Worm (Caenorhabditis elegans) whole organism, L4 larva: ENCODE results near the gene F38B7.2.
A peak's percentile ranks its signal among the peaks of the same experiment; 100 is the strongest.

Experiments
- F10B5.3 ChIP-seq: sonication (generic microtip); optimal IDR thresholded peaks from 2 replicates; lab custom pipeline; 2016; ENCODE audit warnings: mild to moderate bottlenecking, missing genetic modification characterization, missing compliant biosample characterization
- F44E2.7 ChIP-seq: fragments of 200-800 bp; sonication (Bioruptor generic); IDR thresholded peaks from 2 replicates; pipeline ENCODE4 v2.1.2; 2022; ENCODE audit warnings: missing genetic modification characterization, missing compliant biosample characterization
- Y5F2A.4 ChIP-seq: fragments of 200-800 bp; sonication (Bioruptor generic); optimal IDR thresholded peaks from 2 replicates; lab custom pipeline; 2018; ENCODE audit warnings: mild to moderate bottlenecking, missing genetic modification characterization, missing compliant biosample characterization
- Y75B8A.6 ChIP-seq: fragments of 200-800 bp; sonication (Bioruptor generic); IDR thresholded peaks from 2 replicates; pipeline ENCODE4 v1.3.6; 2022; ENCODE audit warnings: missing genetic modification reagents, missing genetic modification characterization, missing compliant biosample characterization
- aly-2 ChIP-seq: sonication (generic microtip); optimal IDR thresholded peaks from 2 replicates; lab custom pipeline; 2018; ENCODE audit warnings: missing biosample characterization, missing genetic modification characterization
- arid-1 ChIP-seq: fragments of 200-800 bp; sonication (Bioruptor generic); conservative IDR thresholded peaks from 2 replicates; pipeline ENCODE4 v1.3.6; 2022; ENCODE audit warnings: missing genetic modification reagents, missing genetic modification characterization, missing compliant biosample characterization
- attf-4 ChIP-seq: sonication (generic microtip); optimal IDR thresholded peaks from 3 replicates; lab custom pipeline; 2017; ENCODE audit warnings: missing biosample characterization, missing genetic modification characterization
- ceh-28 ChIP-seq: fragments of 150-350 bp; optimal IDR thresholded peaks from 2 replicates; lab custom pipeline; 2014; ENCODE audit warnings: missing biosample characterization, missing genetic modification reagents, missing genetic modification characterization
- ceh-32 ChIP-seq: sonication (generic microtip); optimal IDR thresholded peaks from 2 replicates; lab custom pipeline; 2016; ENCODE audit warnings: mild to moderate bottlenecking, missing genetic modification characterization, missing compliant biosample characterization; ENCODE audit not compliant: poor library complexity
- ceh-44 ChIP-seq: fragments of 200-800 bp; sonication (Bioruptor generic); IDR thresholded peaks from 2 replicates; pipeline ENCODE4 v1.3.6; 2022; ENCODE audit warnings: missing genetic modification reagents, missing genetic modification characterization, missing compliant biosample characterization
- daf-12 ChIP-seq: fragments of 150-350 bp; optimal IDR thresholded peaks from 2 replicates; lab custom pipeline; 2014; ENCODE audit warnings: missing biosample characterization, missing genetic modification reagents, missing genetic modification characterization
- daf-16 ChIP-seq, 3 experiments: sonication (generic microtip); optimal IDR thresholded peaks; 2 replicates each; lab custom pipeline; 2016 to 2017; ENCODE audit warnings: missing genetic modification characterization in 3 of 3, missing genetic modification reagents in 3 of 3, mild to moderate bottlenecking in 2 of 3, missing compliant biosample characterization in 2 of 3, missing biosample characterization in 1 of 3, moderate library complexity in 1 of 3
- dmd-6 ChIP-seq: fragments of 200-800 bp; sonication (Bioruptor generic); IDR thresholded peaks from 2 replicates; pipeline ENCODE4 v1.3.6; 2022; ENCODE audit warnings: missing genetic modification reagents, missing genetic modification characterization, missing compliant biosample characterization
- duxl-1 ChIP-seq: sonication (generic microtip); optimal IDR thresholded peaks from 2 replicates; lab custom pipeline; 2016; ENCODE audit warnings: mild to moderate bottlenecking, missing genetic modification characterization, moderate library complexity, missing compliant biosample characterization; ENCODE audit not compliant: poor library complexity
- hif-1 ChIP-seq, 2 experiments: sonication (generic microtip); optimal IDR thresholded peaks; 2 replicates each; lab custom pipeline; 2016 to 2017; ENCODE audit warnings: missing compliant biosample characterization in 2 of 2, missing genetic modification characterization in 2 of 2, missing genetic modification reagents in 2 of 2, missing genotype in 2 of 2, mild to moderate bottlenecking in 1 of 2
- hlh-11 ChIP-seq: fragments of 200-800 bp; sonication (Bioruptor generic); optimal IDR thresholded peaks from 2 replicates; lab custom pipeline; 2018; ENCODE audit warnings: mild to moderate bottlenecking, missing genetic modification characterization, missing compliant biosample characterization
- lin-39 ChIP-seq: fragments of 150-350 bp; optimal IDR thresholded peaks from 2 replicates; lab custom pipeline; 2014; ENCODE audit warnings: missing biosample characterization, missing genetic modification reagents, missing genetic modification characterization
- lsy-2 ChIP-seq, 2 experiments: fragments of 150-350 bp in 1 of 2; sonication (generic microtip) in 1 of 2; optimal IDR thresholded peaks; 2 replicates each; lab custom pipeline; 2014 to 2017; ENCODE audit warnings: missing biosample characterization in 2 of 2, missing genetic modification characterization in 2 of 2
- madf-9 ChIP-seq: fragments of 200-800 bp; sonication (Bioruptor generic); conservative IDR thresholded peaks from 2 replicates; pipeline ENCODE4 v1.3.6; 2022; ENCODE audit warnings: missing genetic modification reagents, missing genetic modification characterization, missing compliant biosample characterization
- mdl-1 ChIP-seq, 2 experiments: fragments of 150-350 bp in 1 of 2; sonication (generic microtip) in 1 of 2; optimal IDR thresholded peaks; 2 replicates each; lab custom pipeline; 2014 to 2017; ENCODE audit warnings: missing biosample characterization in 2 of 2, missing genetic modification characterization in 2 of 2
- mxl-2 ChIP-seq: fragments of 200-800 bp; sonication (Bioruptor generic); conservative IDR thresholded peaks from 2 replicates; pipeline ENCODE4 v1.3.6; 2022; ENCODE audit warnings: missing genetic modification reagents, missing genetic modification characterization, missing compliant biosample characterization
- mxl-3 ChIP-seq: fragments of 200-800 bp; sonication (Bioruptor generic); optimal IDR thresholded peaks from 2 replicates; lab custom pipeline; 2018; ENCODE audit warnings: mild to moderate bottlenecking, missing genetic modification characterization, missing compliant biosample characterization
- nhr-102 ChIP-seq: sonication (generic microtip); optimal IDR thresholded peaks from 2 replicates; lab custom pipeline; 2016; ENCODE audit warnings: mild to moderate bottlenecking, missing genetic modification characterization, moderate library complexity, missing compliant biosample characterization
- nhr-11 ChIP-seq: fragments of 150-350 bp; optimal IDR thresholded peaks from 2 replicates; lab custom pipeline; 2014; ENCODE audit warnings: missing biosample characterization, missing genetic modification characterization
- nhr-237 ChIP-seq: sonication (generic microtip); optimal IDR thresholded peaks from 2 replicates; lab custom pipeline; 2017; ENCODE audit warnings: missing biosample characterization, missing genetic modification characterization
- nhr-28 ChIP-seq: fragments of 150-350 bp; optimal IDR thresholded peaks from 2 replicates; lab custom pipeline; 2014; ENCODE audit warnings: missing biosample characterization, missing genetic modification characterization
- nhr-48 ChIP-seq: sonication (generic microtip); optimal IDR thresholded peaks from 2 replicates; lab custom pipeline; 2016; ENCODE audit warnings: mild to moderate bottlenecking, missing genetic modification characterization, missing compliant biosample characterization
- php-3 ChIP-seq: fragments of 200-800 bp; sonication (Bioruptor generic); IDR thresholded peaks from 2 replicates; pipeline ENCODE4 v1.3.6; 2022; ENCODE audit warnings: missing genetic modification reagents, missing genetic modification characterization, missing compliant biosample characterization
- rbr-2 ChIP-seq: sonication (generic microtip); optimal IDR thresholded peaks from 2 replicates; lab custom pipeline; 2016; ENCODE audit warnings: missing genotype, missing genetic modification characterization, missing compliant biosample characterization
- saeg-2 ChIP-seq: fragments of 200-800 bp; sonication (Bioruptor generic); IDR thresholded peaks from 2 replicates; pipeline ENCODE4 v1.3.6; 2022; ENCODE audit warnings: missing genetic modification reagents, missing genetic modification characterization, missing compliant biosample characterization
- vab-7 ChIP-seq: fragments of 200-800 bp; sonication (Bioruptor generic); IDR thresholded peaks from 2 replicates; pipeline ENCODE4 v1.3.6; 2022; ENCODE audit warnings: missing genetic modification reagents, missing genetic modification characterization, missing compliant biosample characterization
- zip-11 ChIP-seq: fragments of 200-800 bp; sonication (Bioruptor generic); IDR thresholded peaks from 2 replicates; pipeline ENCODE4 v1.3.6; 2022; ENCODE audit warnings: missing genetic modification characterization, missing compliant biosample characterization
- ztf-11 ChIP-seq: fragments of 150-350 bp; optimal IDR thresholded peaks from 2 replicates; lab custom pipeline; 2014; ENCODE audit warnings: missing biosample characterization, missing genetic modification characterization

F38B7.2 gene

DNA sequence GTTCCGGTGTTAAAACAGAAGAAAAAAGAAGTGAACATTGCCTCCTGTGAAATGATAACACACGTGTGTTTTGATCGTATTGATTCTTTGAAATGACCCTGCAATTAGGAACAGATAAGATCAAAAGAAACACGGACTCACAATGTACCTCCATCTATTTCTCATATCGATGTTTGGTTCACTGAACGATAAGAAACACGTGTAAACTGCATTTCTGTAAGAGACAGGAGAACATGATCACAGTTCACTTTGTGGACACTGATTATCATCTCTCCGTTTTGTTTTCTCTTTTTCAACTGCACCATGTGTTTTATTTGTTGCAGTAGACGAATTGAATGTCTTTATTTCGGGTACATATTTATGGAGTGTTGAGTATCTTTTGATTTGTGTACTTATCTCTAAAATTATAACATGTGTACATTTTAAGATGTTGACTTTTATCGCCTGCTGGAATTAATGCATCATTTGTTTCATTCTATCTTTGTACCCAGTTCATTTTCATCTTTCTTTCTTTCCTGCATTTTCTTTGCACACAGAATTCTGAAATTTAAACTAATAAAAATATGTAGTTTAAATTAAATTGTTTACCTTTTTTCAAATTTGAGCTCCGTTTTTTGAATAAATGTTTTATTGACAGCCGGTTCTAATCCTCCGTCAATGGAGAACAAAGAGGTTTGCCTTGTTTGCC lies 29.2 kb downstream of the F38B7.2 start, which contains the start of the genes H12C20.7 and nhr-68 (continued):
- TF ChIP-seq rbr-2 (tag; lab: Kevin White, UChicago), result peak; percentile 38
- TF ChIP-seq ceh-28 (tag; lab: Kevin White, UChicago), result no peak
- TF ChIP-seq zip-11 (GFP tag; lab: Robert Waterston, UW), result no peak
- TF ChIP-seq hlh-11 (tag; lab: Kevin White, UChicago), result peak; percentile 99
- peak; percentile 97 for TF ChIP-seq php-3 (GFP tag; lab: Robert Waterston, UW)
- no peak for TF ChIP-seq Y5F2A.4 (GFP tag; lab: Kevin White, UChicago)
- no peak for TF ChIP-seq ceh-32
- peak; percentile 56; the same call in 1 of the 2 replicates for TF ChIP-seq madf-9 (GFP tag; lab: Robert Waterston, UW)

DNA sequence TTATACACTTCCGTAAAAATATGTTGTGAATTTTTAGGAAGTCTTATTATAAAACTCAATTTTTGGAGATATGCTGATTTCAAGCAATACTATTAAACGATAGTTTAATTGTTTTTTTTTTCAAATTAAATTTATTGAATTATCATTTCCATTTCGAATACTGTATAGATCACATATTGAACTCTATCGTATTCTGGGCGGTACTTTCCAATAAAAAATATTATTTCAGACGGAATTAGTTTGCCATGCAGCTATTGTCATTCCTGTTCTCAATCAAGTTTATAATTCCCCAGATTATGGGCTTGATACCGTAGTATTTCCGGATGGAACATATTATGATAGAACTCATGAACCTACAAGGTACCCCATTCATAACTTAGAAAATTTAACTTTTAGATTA lies 30.8 kb downstream of the F38B7.2 start:
- TF ChIP-seq lsy-2 (tag; optimal IDR thresholded peaks at IDR 0.05; lab: Kevin White, UChicago) (peak in 1 of 2 experiments; percentile 72), nhr-11 (tag; lab: Kevin White, UChicago) (no peak), dmd-6 (GFP tag; lab: Robert Waterston, UW) (peak; percentile 57), F10B5.3 (tag; lab: Kevin White, UChicago) (no peak), nhr-102 (no peak), daf-16 (GFP tag; optimal IDR thresholded peaks at IDR 0.05; lab: Kevin White, UChicago) (no peak), daf-16 (tag; optimal IDR thresholded peaks at IDR 0.05; lab: Kevin White, UChicago) (peak; percentile 52), nhr-28 (tag; lab: Kevin White, UChicago) (peak; percentile 39), mdl-1 (tag; optimal IDR thresholded peaks at IDR 0.05; lab: Kevin White, UChicago) (no peak), aly-2 (no peak)

- no peak for TF ChIP-seq vab-7 (GFP tag; lab: Robert Waterston, UW)
- no peak for TF ChIP-seq hif-1 (tag; optimal IDR thresholded peaks at IDR 0.05; lab: Kevin White, UChicago)
- TF ChIP-seq lin-39 (tag; lab: Kevin White, UChicago), result no peak
- no peak for TF ChIP-seq dmd-6 (GFP tag; lab: Robert Waterston, UW)
- no peak for TF ChIP-seq arid-1
- TF ChIP-seq ceh-28 (tag; lab: Kevin White, UChicago), result no peak
- no peak for TF ChIP-seq saeg-2 (GFP tag; lab: Robert Waterston, UW)
- TF ChIP-seq nhr-237, result no peak
- no peak for TF ChIP-seq Y75B8A.6 (GFP tag; lab: Robert Waterston, UW)
- TF ChIP-seq F44E2.7 (GFP tag; lab: Robert Waterston, UW), result no peak
- no peak for TF ChIP-seq ceh-44 (GFP tag; lab: Robert Waterston, UW)
- TF ChIP-seq duxl-1, result no peak
- TF ChIP-seq mxl-3 (GFP tag; lab: Kevin White, UChicago), result no peak
- no peak for TF ChIP-seq daf-12 (tag; lab: Kevin White, UChicago)
- TF ChIP-seq ztf-11 (tag; lab: Kevin White, UChicago), result no peak
- TF ChIP-seq mxl-2 (GFP tag; lab: Robert Waterston, UW), result no peak
- TF ChIP-seq attf-4 (tag; lab: Kevin White, UChicago), result no peak
- TF ChIP-seq, all 104 proteins: peak for 0
Measured at ce11 chrV:11580826-11581225, 37.1 kb downstream of the F38B7.2 start, which contains the start of gene srx-90. srx-90 (plus strand) TSS chrV:11581126.

ce11 chrV:11583212-11583611 lies 39.4 kb downstream of the F38B7.2 start, which contains the start of gene srx-88:
srx-88 (plus strand) TSS chrV:11583512.
- TF ChIP-seq nhr-48 (tag; lab: Kevin White, UChicago) (no peak), php-3 (GFP tag; lab: Robert Waterston, UW) (no peak)
